Worm (Caenorhabditis elegans) whole organism, L1 larva: Measurements from ENCODE around the gene R102.2.

Experiments
- ama-1 ChIP-seq: fragments of 150-350 bp; optimal IDR thresholded peaks from 2 replicates; lab custom pipeline; 2014
- ces-1 ChIP-seq: fragments of 150-350 bp; optimal IDR thresholded peaks from 2 replicates; lab custom pipeline; 2014; ENCODE audit warnings: missing biosample characterization, missing genetic modification reagents, missing genetic modification characterization
- egl-13 ChIP-seq: sonication (generic microtip); optimal IDR thresholded peaks from 2 replicates; lab custom pipeline; 2016; ENCODE audit warnings: missing genotype, missing genetic modification reagents, missing genetic modification characterization, missing compliant biosample characterization
- mep-1 ChIP-seq: fragments of 150-350 bp; optimal IDR thresholded peaks from 2 replicates; lab custom pipeline; 2014; ENCODE audit warnings: missing biosample characterization, missing genetic modification characterization
- unc-86 ChIP-seq: sonication (generic microtip); optimal IDR thresholded peaks from 2 replicates; lab custom pipeline; 2016; ENCODE audit warnings: missing genetic modification characterization, missing compliant biosample characterization
- ztf-11 ChIP-seq, 2 experiments: sonication (generic microtip); optimal IDR thresholded peaks; 2 replicates each; lab custom pipeline; 2016 to 2017; ENCODE audit warnings: missing genetic modification characterization in 2 of 2, missing biosample characterization in 1 of 2, missing compliant biosample characterization in 1 of 2

- TF ChIP-seq mep-1 (tag; lab: Kevin White, UChicago) (no peak), unc-86 (tag; lab: Kevin White, UChicago) (no peak), ces-1 (GFP tag; lab: Kevin White, UChicago) (no peak), ama-1 (lab: Kevin White, UChicago) (no peak), ztf-11 (tag; optimal IDR thresholded peaks at IDR 0.05; lab: Kevin White, UChicago) (no peak), egl-13 (tag; lab: Kevin White, UChicago) (no peak)
Measured at ce11 chrIV:10680379-10680778, 7.0 kb upstream of the R102.2 start, which contains the start of gene K08C7.4.
